Worm (Caenorhabditis elegans): Measurements from ENCODE around the gene igcm-3.
A peak's percentile ranks its signal among the peaks of the same experiment; 100 is the strongest.

The igcm-3 gene

DNA sequence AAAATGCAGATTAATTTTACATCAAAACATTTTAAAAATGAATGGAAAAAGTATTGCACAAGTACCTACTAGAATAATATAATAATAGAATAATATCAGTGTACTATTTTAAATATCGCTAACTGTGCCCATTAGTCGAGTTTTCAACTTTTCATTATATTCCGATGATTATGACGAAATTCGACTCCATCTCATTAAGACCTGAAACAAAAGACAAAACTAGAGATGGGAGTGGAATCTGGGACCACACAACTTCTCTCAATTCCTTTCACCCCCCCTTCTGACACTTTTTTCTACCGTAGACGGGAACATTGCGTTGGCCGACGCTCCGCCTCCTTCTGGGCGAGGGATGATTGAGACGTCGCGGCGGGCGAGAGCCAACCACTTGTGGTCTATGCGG lies 32.4 kb downstream of the igcm-3 start, which contains the start of gene ser-7:
TSS of gene ser-7 (plus strand) at position 301 of the 400 bp plus-strand sequence.
- TF ChIP-seq mdl-1 (tag; optimal IDR thresholded peaks at IDR 0.05) (no peak), dpl-1 (GFP tag; optimal IDR thresholded peaks at IDR 0.05) (no peak), rnt-1 (tag; optimal IDR thresholded peaks at IDR 0.05) (no peak), sup-37 (GFP tag; optimal IDR thresholded peaks at IDR 0.05) (no peak), snu-23 (GFP tag; optimal IDR thresholded peaks at IDR 0.05) (no peak), egl-13 (tag; optimal IDR thresholded peaks at IDR 0.05) (no peak), lin-35 (GFP tag; optimal IDR thresholded peaks at IDR 0.05) (no peak), tlp-1 (tag; optimal IDR thresholded peaks at IDR 0.05) (no peak), ceh-90 (tag; optimal IDR thresholded peaks at IDR 0.05) (no peak), pax-3 (tag; optimal IDR thresholded peaks at IDR 0.05) (no peak), C16A3.4 (tag; optimal IDR thresholded peaks at IDR 0.05) (no peak), efl-3 (GFP tag; optimal IDR thresholded peaks at IDR 0.05) (no peak), egl-27 (tag; optimal IDR thresholded peaks at IDR 0.05) (no peak)

DNA sequence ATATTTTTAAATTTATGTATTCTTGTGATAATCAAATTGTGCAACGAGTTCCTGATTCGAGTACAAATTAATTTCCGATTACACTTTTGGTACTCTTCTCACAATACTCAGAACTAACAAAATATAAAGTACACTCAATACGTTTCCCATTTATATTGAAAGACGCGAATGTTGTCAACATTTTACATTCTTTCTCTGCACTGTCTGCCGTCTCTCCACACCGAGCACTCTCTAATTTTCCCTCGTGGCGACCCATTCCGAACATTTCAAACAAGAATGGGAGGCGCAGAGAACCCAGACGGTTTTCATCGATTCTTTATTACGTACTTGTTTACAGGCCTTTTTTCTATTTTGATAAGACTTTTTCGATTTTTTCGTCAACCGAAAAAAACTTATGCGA lies 37.9 kb downstream of the igcm-3 start, which contains the start of gene C09B7.2:
TSS of gene C09B7.2 (plus strand) at position 349 of the 400 bp plus-strand sequence.
- TF ChIP-seq dpl-1 (GFP tag; optimal IDR thresholded peaks at IDR 0.05) (peak; percentile 15 to 40 (median 37)), dsc-1 (tag; optimal IDR thresholded peaks at IDR 0.05) (peak; percentile 48), nhr-90 (tag; optimal IDR thresholded peaks at IDR 0.05; ENCODE audit: poor library complexity) (peak; percentile 78), fkh-4 (tag; optimal IDR thresholded peaks at IDR 0.05; ENCODE audit: borderline replicate concordance) (no peak), egl-13 (tag; optimal IDR thresholded peaks at IDR 0.05) (no peak), aha-1 (tag; optimal IDR thresholded peaks at IDR 0.05) (no peak), lin-39 (tag; optimal IDR thresholded peaks at IDR 0.05) (no peak), unc-62 (GFP tag; optimal IDR thresholded peaks at IDR 0.05) (no peak), unc-130 (tag; optimal IDR thresholded peaks at IDR 0.05) (peak; percentile 55), fkh-10 (GFP tag; optimal IDR thresholded peaks at IDR 0.05) (no peak), lin-14 (GFP tag; optimal IDR thresholded peaks at IDR 0.05) (peak; percentile 98), C04F5.9 (tag; optimal IDR thresholded peaks at IDR 0.05) (no peak), swsn-7 (tag; optimal IDR thresholded peaks at IDR 0.05) (peak; percentile 71), isw-1 (GFP tag; IDR thresholded peaks at IDR 0.05) (no peak; the same call in 1 of the 2 replicates), zip-4 (GFP tag; optimal IDR thresholded peaks at IDR 0.05) (no peak), lin-15B (tag; optimal IDR thresholded peaks at IDR 0.05) (no peak), mef-2 (tag; optimal IDR thresholded peaks at IDR 0.05) (peak; percentile 42), ztf-11 (tag; optimal IDR thresholded peaks at IDR 0.05) (no peak), jun-1 (tag; optimal IDR thresholded peaks at IDR 0.05) (no peak), nhr-28 (tag; optimal IDR thresholded peaks at IDR 0.05) (no peak), ces-1 (GFP tag; optimal IDR thresholded peaks at IDR 0.05) (no peak), tlp-1 (tag; optimal IDR thresholded peaks at IDR 0.05) (no peak), nhr-85 (tag) (no peak), mdl-1 (tag; optimal IDR thresholded peaks at IDR 0.05) (peak in 1 of 2 experiments; percentile 96), sptf-1 (tag; optimal IDR thresholded peaks at IDR 0.05) (no peak), nhr-77 (tag; optimal IDR thresholded peaks at IDR 0.05) (peak; percentile 63), snu-23 (GFP tag; optimal IDR thresholded peaks at IDR 0.05) (peak; percentile 87), hlh-17 (GFP tag; optimal IDR thresholded peaks at IDR 0.05; ENCODE audit: borderline replicate concordance) (no peak), hlh-4 (tag; optimal IDR thresholded peaks at IDR 0.05) (no peak), nhr-71 (tag; optimal IDR thresholded peaks at IDR 0.05) (peak; percentile 89), ceh-8 (GFP tag; optimal IDR thresholded peaks at IDR 0.05) (no peak), blmp-1 (tag; optimal IDR thresholded peaks at IDR 0.05) (peak; percentile 54), nhr-11 (tag; optimal IDR thresholded peaks at IDR 0.05) (peak; percentile 21), ztf-4 (tag; optimal IDR thresholded peaks at IDR 0.05) (no peak), lin-13 (GFP tag; optimal IDR thresholded peaks at IDR 0.05) (no peak), nhr-19 (GFP tag; conservative IDR thresholded peaks at IDR 0.05) (peak; percentile 73), ceh-82 (tag; optimal IDR thresholded peaks at IDR 0.05) (peak; percentile 17 to 68 (median 36)), xbp-1 (tag; optimal IDR thresholded peaks at IDR 0.05) (peak; percentile 46), nhr-47 (tag; optimal IDR thresholded peaks at IDR 0.05) (peak; percentile 73), skn-1 (tag; optimal IDR thresholded peaks at IDR 0.05) (peak; percentile 96), lsy-2 (tag; optimal IDR thresholded peaks at IDR 0.05) (peak; percentile 60 to 68), unc-98 (GFP tag; IDR thresholded peaks at IDR 0.05) (no peak), nhr-20 (tag; optimal IDR thresholded peaks at IDR 0.05) (peak; percentile 82)

Measured in whole organism, L1 larva.